Worm (Caenorhabditis elegans): ENCODE data around the gene him-8.

- TF ChIP-seq ets-4 (tag; optimal IDR thresholded peaks at IDR 0.05), result no peak
- no peak for TF ChIP-seq nhr-11 (tag; optimal IDR thresholded peaks at IDR 0.05)
- no peak for TF ChIP-seq npax-4 (tag; optimal IDR thresholded peaks at IDR 0.05)
- no peak for TF ChIP-seq pag-3 (tag; optimal IDR thresholded peaks at IDR 0.05; ENCODE audit: borderline replicate concordance)
- TF ChIP-seq tbx-2 (tag; optimal IDR thresholded peaks at IDR 0.05), result no peak
- TF ChIP-seq ttx-3 (tag; optimal IDR thresholded peaks at IDR 0.05), result no peak
- no peak for TF ChIP-seq fkh-10 (GFP tag; optimal IDR thresholded peaks at IDR 0.05)
Measured at ce11 chrIV:10596505-10596904, 34.8 kb downstream of the him-8 start, which contains the start of gene C43F9.11.
